Fruit fly (Drosophila melanogaster) whole organism, pupa: ENCODE measurements around the gene CG1271.
A peak's percentile ranks its signal among the peaks of the same experiment; 100 is the strongest.

Experiments used
- CG15710 ChIP-seq: fragments of 200-800 bp; sonication (Bioruptor generic); optimal IDR thresholded peaks from 2 replicates; lab custom pipeline; 2018; ENCODE audit warnings: missing biosample characterization, mild to moderate bottlenecking, missing genetic modification characterization, moderate library complexity
- CG17806 ChIP-seq: fragments of 200-800 bp; sonication (Bioruptor generic); optimal IDR thresholded peaks from 2 replicates; lab custom pipeline; 2018; ENCODE audit warnings: missing biosample characterization, mild to moderate bottlenecking, missing genetic modification characterization, moderate library complexity
- CG8301 ChIP-seq: fragments of 200-800 bp; sonication (Bioruptor generic); optimal IDR thresholded peaks from 2 replicates; lab custom pipeline; 2018; ENCODE audit warnings: missing biosample characterization, mild to moderate bottlenecking, missing genetic modification characterization
- D1 ChIP-seq: fragments of 200-800 bp; sonication (Bioruptor generic); optimal IDR thresholded peaks from 2 replicates; lab custom pipeline; 2018; ENCODE audit warnings: missing biosample characterization, mild to moderate bottlenecking, missing genetic modification characterization, moderate library complexity
- EcR ChIP-seq: fragments of 200-800 bp; sonication (Bioruptor generic); optimal IDR thresholded peaks from 3 replicates; lab custom pipeline; 2019; ENCODE audit warnings: missing biosample characterization, missing genetic modification characterization, mild to moderate bottlenecking, moderate library complexity, missing genetic modification reagents
- Ets98B ChIP-seq: fragments of 200-800 bp; sonication (Bioruptor generic); IDR thresholded peaks from 2 replicates; pipeline ENCODE4 v1.3.6; 2022; ENCODE audit warnings: missing biosample characterization, missing genetic modification characterization

- TF ChIP-seq EcR: no peak
- peak; percentile 33 for TF ChIP-seq CG8301 (tag; lab: Kevin White, UChicago)
- TF ChIP-seq Ets98B: peak; percentile 9; the same call in 1 of the 2 replicates
- TF ChIP-seq CG17806 (tag; lab: Kevin White, UChicago): peak; percentile 39
- peak; percentile 73 for TF ChIP-seq CG15710
- TF ChIP-seq D1: no peak
Measured at dm6 chr3L:3052110-3052871, at the start of gene CG1271.
